Worm (Caenorhabditis elegans) whole organism, mixed stage, embryonic: ENCODE measurements around the gene mfsd-11.

Source experiments
- M03D4.4 ChIP-seq: sonication (generic microtip); optimal IDR thresholded peaks from 2 replicates; lab custom pipeline; 2017; ENCODE audit warnings: mild to moderate bottlenecking, missing genetic modification characterization, missing compliant biosample characterization
- bed-3 ChIP-seq: fragments of 200-800 bp; sonication (Bioruptor generic); optimal IDR thresholded peaks from 3 replicates; lab custom pipeline; 2018; ENCODE audit warnings: mild to moderate bottlenecking, missing genetic modification characterization, moderate library complexity, missing compliant biosample characterization
- blmp-1 ChIP-seq: fragments of 150-350 bp; optimal IDR thresholded peaks from 2 replicates; lab custom pipeline; 2014; ENCODE audit warnings: missing biosample characterization, missing genetic modification characterization
- ceh-39 ChIP-seq: fragments of 150-350 bp; optimal IDR thresholded peaks from 2 replicates; lab custom pipeline; 2014; ENCODE audit warnings: missing biosample characterization, missing genetic modification characterization
- ceh-43 ChIP-seq: fragments of 200-800 bp; sonication (Bioruptor generic); optimal IDR thresholded peaks from 2 replicates; lab custom pipeline; 2018; ENCODE audit warnings: mild to moderate bottlenecking, missing genetic modification characterization, moderate library complexity, missing compliant biosample characterization
- ceh-83 ChIP-seq: fragments of 200-800 bp; sonication (Bioruptor generic); optimal IDR thresholded peaks from 2 replicates; lab custom pipeline; 2018; ENCODE audit warnings: mild to moderate bottlenecking, missing genetic modification characterization, missing compliant biosample characterization
- ces-1 ChIP-seq: fragments of 150-350 bp; optimal IDR thresholded peaks from 2 replicates; lab custom pipeline; 2014; ENCODE audit warnings: missing biosample characterization, missing genetic modification reagents, missing genetic modification characterization
- cnd-1 ChIP-seq: fragments of 200-800 bp; sonication (Bioruptor generic); optimal IDR thresholded peaks from 2 replicates; lab custom pipeline; 2018; ENCODE audit warnings: mild to moderate bottlenecking, missing genetic modification characterization, missing compliant biosample characterization
- drap-1 ChIP-seq: fragments of 200-800 bp; sonication (Bioruptor generic); optimal IDR thresholded peaks from 3 replicates; lab custom pipeline; 2018; ENCODE audit warnings: mild to moderate bottlenecking, missing genetic modification characterization, missing compliant biosample characterization
- elt-1 ChIP-seq: sonication (generic microtip); optimal IDR thresholded peaks from 2 replicates; lab custom pipeline; 2017; ENCODE audit warnings: missing genetic modification characterization, mild to moderate bottlenecking, missing compliant biosample characterization, antibody characterized with exemption, moderate library complexity, borderline replicate concordance; ENCODE audit not compliant: insufficient read depth
- elt-3 ChIP-seq: fragments of 150-350 bp; optimal IDR thresholded peaks from 2 replicates; lab custom pipeline; 2014; ENCODE audit warnings: missing biosample characterization, missing genetic modification characterization
- flh-1 ChIP-seq: fragments of 200-800 bp; sonication (Bioruptor generic); optimal IDR thresholded peaks from 2 replicates; lab custom pipeline; 2018; ENCODE audit warnings: mild to moderate bottlenecking, missing genetic modification characterization, moderate library complexity, missing compliant biosample characterization
- ham-2 ChIP-seq: fragments of 200-800 bp; sonication (Bioruptor generic); optimal IDR thresholded peaks from 2 replicates; lab custom pipeline; 2018; ENCODE audit warnings: mild to moderate bottlenecking, missing genetic modification characterization, missing compliant biosample characterization
- hlh-1 ChIP-seq: fragments of 150-350 bp; optimal IDR thresholded peaks from 2 replicates; lab custom pipeline; 2014; ENCODE audit warnings: missing biosample characterization, missing genetic modification reagents, missing genetic modification characterization
- lin-13 ChIP-seq: fragments of 150-350 bp; optimal IDR thresholded peaks from 2 replicates; lab custom pipeline; 2014; ENCODE audit warnings: missing biosample characterization, missing genetic modification characterization
- lin-32 ChIP-seq: fragments of 200-800 bp; sonication (Bioruptor generic); optimal IDR thresholded peaks from 2 replicates; lab custom pipeline; 2018; ENCODE audit warnings: mild to moderate bottlenecking, missing genetic modification characterization, missing compliant biosample characterization
- lsy-2 ChIP-seq: fragments of 150-350 bp; optimal IDR thresholded peaks from 2 replicates; lab custom pipeline; 2014; ENCODE audit warnings: missing biosample characterization, missing genetic modification characterization
- mep-1 ChIP-seq: fragments of 150-350 bp; optimal IDR thresholded peaks from 2 replicates; lab custom pipeline; 2017; ENCODE audit warnings: missing biosample characterization, missing genetic modification reagents, missing genetic modification characterization, inconsistent platforms
- mls-2 ChIP-seq: sonication (generic microtip); optimal IDR thresholded peaks from 2 replicates; lab custom pipeline; 2016; ENCODE audit warnings: mild to moderate bottlenecking, missing genetic modification characterization, moderate library complexity, missing compliant biosample characterization
- nhr-12 ChIP-seq: fragments of 150-350 bp; optimal IDR thresholded peaks from 2 replicates; lab custom pipeline; 2014; ENCODE audit warnings: missing biosample characterization, missing genetic modification characterization
- nhr-2 ChIP-seq: fragments of 150-350 bp; optimal IDR thresholded peaks from 2 replicates; lab custom pipeline; 2014; ENCODE audit warnings: missing biosample characterization, missing genetic modification characterization
- nhr-237 ChIP-seq: fragments of 150-350 bp; optimal IDR thresholded peaks from 2 replicates; lab custom pipeline; 2014; ENCODE audit warnings: missing biosample characterization, missing genetic modification characterization
- nhr-28 ChIP-seq: fragments of 150-350 bp; optimal IDR thresholded peaks from 2 replicates; lab custom pipeline; 2014; ENCODE audit warnings: missing biosample characterization, missing genetic modification characterization
- nhr-76 ChIP-seq: sonication (generic microtip); optimal IDR thresholded peaks from 2 replicates; lab custom pipeline; 2017; ENCODE audit warnings: missing biosample characterization, missing genetic modification characterization
- pha-4 ChIP-seq: fragments of 150-350 bp; optimal IDR thresholded peaks from 2 replicates; lab custom pipeline; 2018; ENCODE audit warnings: missing biosample characterization, missing genetic modification reagents, missing genetic modification characterization
- sem-2 ChIP-seq: fragments of 200-800 bp; sonication (Bioruptor generic); optimal IDR thresholded peaks from 2 replicates; lab custom pipeline; 2018; ENCODE audit warnings: mild to moderate bottlenecking, missing genetic modification characterization, missing compliant biosample characterization
- sptf-1 ChIP-seq: sonication (generic microtip); optimal IDR thresholded peaks from 2 replicates; lab custom pipeline; 2017; ENCODE audit warnings: mild to moderate bottlenecking, missing genetic modification characterization, moderate library complexity, missing compliant biosample characterization
- unc-120 ChIP-seq: sonication (generic microtip); optimal IDR thresholded peaks from 2 replicates; lab custom pipeline; 2017; ENCODE audit warnings: missing genetic modification characterization, missing compliant biosample characterization; ENCODE audit not compliant: poor library complexity, severe bottlenecking
- unc-39 ChIP-seq: fragments of 150-350 bp; optimal IDR thresholded peaks from 2 replicates; lab custom pipeline; 2014; ENCODE audit warnings: missing biosample characterization, missing genetic modification characterization
- unc-62 ChIP-seq: fragments of 150-350 bp; optimal IDR thresholded peaks from 2 replicates; lab custom pipeline; 2014; ENCODE audit warnings: missing biosample characterization, missing genetic modification reagents, missing genetic modification characterization
- zip-8 ChIP-seq: fragments of 150-350 bp; optimal IDR thresholded peaks from 2 replicates; lab custom pipeline; 2014; ENCODE audit warnings: missing biosample characterization, missing genetic modification characterization
- ztf-11 ChIP-seq: fragments of 150-350 bp; optimal IDR thresholded peaks from 2 replicates; lab custom pipeline; 2014; ENCODE audit warnings: missing biosample characterization, missing genetic modification characterization

Gene mfsd-11

DNA sequence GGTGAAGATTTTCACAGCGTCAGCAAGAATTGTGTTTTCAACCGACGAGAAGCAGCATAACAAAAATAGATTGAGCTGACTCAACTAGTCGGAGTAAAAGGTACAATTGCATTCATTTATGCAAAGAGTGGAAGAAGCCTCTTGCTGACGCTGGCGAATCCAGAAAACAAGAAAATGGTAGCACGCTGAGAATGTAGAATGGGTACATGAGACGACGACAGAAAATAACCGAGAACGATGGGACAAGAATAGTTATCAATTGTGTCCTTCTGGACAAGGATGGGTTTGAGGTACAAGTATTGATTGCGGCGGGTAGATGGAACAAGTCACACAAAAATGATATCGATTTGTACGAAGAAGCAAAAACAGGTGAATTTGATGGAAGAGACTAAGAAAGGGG, 15.5 kb upstream of the mfsd-11 start:
- TF ChIP-seq ceh-83 (GFP tag; lab: Kevin White, UChicago): peak; percentile 50
- no peak for TF ChIP-seq hlh-1 (tag; lab: Kevin White, UChicago)

- TF ChIP-seq ces-1 (GFP tag; lab: Kevin White, UChicago): peak; percentile 69
- TF ChIP-seq mep-1 (tag; lab: Kevin White, UChicago): no peak
- no peak for TF ChIP-seq sptf-1 (tag; lab: Kevin White, UChicago)
- TF ChIP-seq elt-1 (tag; lab: Kevin White, UChicago): no peak
Measured at ce11 chrX:12168765-12169164, 14.9 kb upstream of the mfsd-11 start.

- no peak for TF ChIP-seq nhr-2 (tag; lab: Kevin White, UChicago)
- TF ChIP-seq lin-32 (GFP tag; lab: Kevin White, UChicago): no peak
- no peak for TF ChIP-seq ceh-83 (GFP tag; lab: Kevin White, UChicago)
- no peak for TF ChIP-seq unc-39 (tag; lab: Kevin White, UChicago)
- no peak for TF ChIP-seq ces-1 (GFP tag; lab: Kevin White, UChicago)
- no peak for TF ChIP-seq lin-13 (tag; lab: Kevin White, UChicago)
- no peak for TF ChIP-seq ham-2
- no peak for TF ChIP-seq elt-1 (tag; lab: Kevin White, UChicago)
- no peak for TF ChIP-seq pha-4
- no peak for TF ChIP-seq nhr-237 (tag; lab: Kevin White, UChicago)
- TF ChIP-seq flh-1: no peak
- TF ChIP-seq sptf-1 (tag; lab: Kevin White, UChicago): no peak
- no peak for TF ChIP-seq ztf-11 (tag; lab: Kevin White, UChicago)
- TF ChIP-seq nhr-12: no peak
- TF ChIP-seq elt-3: no peak
- no peak for TF ChIP-seq zip-8 (tag; lab: Kevin White, UChicago)
- TF ChIP-seq bed-3 (GFP tag; lab: Kevin White, UChicago): no peak
- no peak for TF ChIP-seq ceh-43 (GFP tag; lab: Kevin White, UChicago)
- no peak for TF ChIP-seq M03D4.4 (tag; lab: Kevin White, UChicago)
- no peak for TF ChIP-seq mls-2 (tag; lab: Kevin White, UChicago)
- TF ChIP-seq, all 35 proteins: peak for 0
Measured at ce11 chrX:12167632-12168377, 13.9 kb upstream of the mfsd-11 start.

DNA sequence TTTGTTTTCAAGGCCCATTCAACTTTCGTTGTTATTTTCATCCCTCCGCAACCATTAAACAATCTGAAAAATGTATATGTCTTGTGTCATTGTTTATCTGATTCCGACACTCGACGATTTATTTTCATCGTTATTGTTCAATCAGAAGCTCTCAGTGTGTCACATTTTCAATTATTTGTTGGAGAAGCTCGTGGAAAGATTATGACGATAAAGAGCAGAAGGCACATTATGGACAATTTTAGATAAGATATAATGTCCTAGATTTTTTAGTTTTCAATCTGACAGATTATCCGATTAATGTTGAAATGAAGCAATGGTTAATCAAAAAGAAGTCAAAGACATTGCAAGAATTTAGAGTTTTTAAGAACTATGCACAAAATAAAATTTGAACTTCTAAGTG, 11.0 kb upstream of the mfsd-11 start:
- TF ChIP-seq ham-2: no peak
- TF ChIP-seq unc-39 (tag; lab: Kevin White, UChicago): no peak
- no peak for TF ChIP-seq nhr-237 (tag; lab: Kevin White, UChicago)
- TF ChIP-seq blmp-1: no peak
- no peak for TF ChIP-seq M03D4.4 (tag; lab: Kevin White, UChicago)
- no peak for TF ChIP-seq pha-4
- TF ChIP-seq drap-1 (GFP tag; lab: Kevin White, UChicago): no peak

DNA sequence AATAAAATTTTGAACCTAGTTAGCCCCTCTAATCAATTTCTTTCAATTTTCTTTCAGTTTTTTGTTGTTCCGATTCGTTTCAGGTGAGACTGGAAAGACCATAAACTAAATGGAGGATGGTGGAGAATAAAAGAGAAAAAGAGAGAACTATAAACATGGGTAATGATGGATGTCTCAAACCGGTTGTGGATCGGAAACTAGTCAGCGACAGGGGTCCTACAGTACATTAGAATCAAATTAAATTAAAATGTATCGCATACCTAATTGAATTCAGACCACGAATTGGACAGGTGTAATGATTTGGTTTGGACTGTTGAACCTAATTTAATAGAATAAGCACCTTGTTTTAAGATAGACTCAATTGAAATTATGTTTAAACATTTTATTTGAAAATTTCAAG, 10.1 kb upstream of the mfsd-11 start:
- TF ChIP-seq nhr-2 (tag; lab: Kevin White, UChicago): no peak
- no peak for TF ChIP-seq cnd-1
- no peak for TF ChIP-seq ceh-83 (GFP tag; lab: Kevin White, UChicago)
- no peak for TF ChIP-seq flh-1
- no peak for TF ChIP-seq nhr-76 (tag; lab: Kevin White, UChicago)
- TF ChIP-seq lsy-2 (tag; lab: Kevin White, UChicago): no peak
- TF ChIP-seq nhr-28 (tag; lab: Kevin White, UChicago): no peak
- no peak for TF ChIP-seq elt-3

DNA sequence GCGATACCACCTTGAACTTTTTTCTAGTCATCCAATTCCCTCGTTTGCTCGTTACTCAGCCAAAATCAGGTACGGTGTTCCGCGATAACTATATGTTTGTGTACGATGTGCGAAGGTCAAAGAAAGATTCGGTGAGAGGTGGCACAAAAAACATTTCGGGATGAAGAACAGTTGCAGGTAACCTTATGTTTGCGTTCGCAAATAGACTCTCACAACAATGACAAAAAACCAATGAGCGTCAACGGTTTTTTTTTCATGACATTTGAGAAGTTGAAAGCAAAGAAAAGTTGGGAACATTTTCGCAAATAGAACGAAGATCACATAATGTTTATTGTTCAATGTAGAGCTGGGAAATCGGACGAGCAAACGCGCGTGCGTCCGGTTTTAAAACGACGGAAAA, 8.8 kb upstream of the mfsd-11 start:
- TF ChIP-seq nhr-28 (tag; lab: Kevin White, UChicago) (no peak), ces-1 (GFP tag; lab: Kevin White, UChicago) (no peak), elt-3 (no peak), flh-1 (no peak), sem-2 (no peak), lin-13 (tag; lab: Kevin White, UChicago) (no peak), nhr-12 (no peak), lin-32 (GFP tag; lab: Kevin White, UChicago) (no peak), unc-120 (tag; lab: Kevin White, UChicago) (no peak), zip-8 (tag; lab: Kevin White, UChicago) (no peak), unc-62 (GFP tag; lab: Kevin White, UChicago) (no peak), ceh-43 (GFP tag; lab: Kevin White, UChicago) (no peak), lsy-2 (tag; lab: Kevin White, UChicago) (no peak), ham-2 (no peak), unc-39 (tag; lab: Kevin White, UChicago) (no peak), pha-4 (no peak), nhr-76 (tag; lab: Kevin White, UChicago) (no peak), ceh-39 (tag; lab: Kevin White, UChicago) (no peak)
